Worm (Caenorhabditis elegans): ENCODE results near the gene drd-50.
"Not testable (repeated sequence)": the region's sequence is repeated elsewhere in the genome, so short reads cannot be mapped to it uniquely, and the experiment has no call there.

Gene drd-50

ce11 chrIV:4123083-4123482, 5.6 kb downstream of the drd-50 start, which contains the start of gene mul-1:
mul-1 (minus strand) TSS chrIV:4123166.
- TF ChIP-seq T23F11.4 (GFP tag; optimal IDR thresholded peaks at IDR 0.05): no peak
- TF ChIP-seq fkh-6 (tag; optimal IDR thresholded peaks at IDR 0.05): no peak
- no peak for TF ChIP-seq lin-11 (tag; optimal IDR thresholded peaks at IDR 0.05)
- no peak for TF ChIP-seq fax-1 (tag; optimal IDR thresholded peaks at IDR 0.05)
- no peak for TF ChIP-seq ceh-45 (GFP tag; IDR thresholded peaks at IDR 0.05)

- not testable (repeated sequence) for TF ChIP-seq unc-42 (tag; optimal IDR thresholded peaks at IDR 0.05); unc-3 (GFP tag; conservative IDR thresholded peaks at IDR 0.05); unc-3 (tag; optimal IDR thresholded peaks at IDR 0.05); ceh-6 (GFP tag; optimal IDR thresholded peaks at IDR 0.05)
Measured at ce11 chrIV:4125657-4126056, 8.1 kb downstream of the drd-50 start, which contains the start of gene F49F1.7. F49F1.7 (minus strand) TSS chrIV:4125757.

DNA sequence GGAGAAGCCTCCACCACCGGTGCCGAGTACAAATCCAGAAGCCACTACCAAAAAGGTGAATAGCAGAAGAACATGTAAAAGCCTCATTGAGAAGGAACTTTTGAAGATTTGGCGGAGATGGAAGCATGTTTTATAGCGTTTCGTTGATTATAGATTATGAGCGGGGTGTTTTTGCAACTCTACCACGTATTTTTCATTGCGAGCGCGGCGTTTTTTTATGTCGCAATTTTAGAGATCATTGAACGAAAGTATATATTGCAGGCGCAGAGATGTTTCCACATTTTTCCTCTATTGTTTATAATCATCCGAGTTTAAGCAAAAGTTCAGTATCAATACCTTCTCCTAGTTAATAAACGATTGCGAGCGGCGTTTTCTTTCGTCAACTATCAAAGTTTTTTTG, 18.2 kb downstream of the drd-50 start, which contains the start of gene F49F1.17:
Gene F49F1.17, minus strand, starts transcription at position 101 of the 400 bp plus-strand sequence.
- TF ChIP-seq zip-5 (tag; optimal IDR thresholded peaks at IDR 0.05): no peak
- TF ChIP-seq Y22D7AL.16 (tag; optimal IDR thresholded peaks at IDR 0.05): no peak
- no peak for TF ChIP-seq fkh-6 (tag; optimal IDR thresholded peaks at IDR 0.05)
- TF ChIP-seq ceh-45 (GFP tag; IDR thresholded peaks at IDR 0.05): no peak
- no peak for TF ChIP-seq fax-1 (tag; optimal IDR thresholded peaks at IDR 0.05)
- TF ChIP-seq ceh-31 (tag; optimal IDR thresholded peaks at IDR 0.05): no peak
- TF ChIP-seq hlh-6 (tag; optimal IDR thresholded peaks at IDR 0.05): no peak
- TF ChIP-seq che-1 (tag; optimal IDR thresholded peaks at IDR 0.05): no peak
- TF ChIP-seq unc-3 (GFP tag; conservative IDR thresholded peaks at IDR 0.05): no peak
- no peak for TF ChIP-seq unc-3 (tag; optimal IDR thresholded peaks at IDR 0.05)
- no peak for TF ChIP-seq ceh-19 (GFP tag; optimal IDR thresholded peaks at IDR 0.05)
- TF ChIP-seq ttx-3 (tag; optimal IDR thresholded peaks at IDR 0.05): no peak
- TF ChIP-seq pat-9 (tag; optimal IDR thresholded peaks at IDR 0.05): no peak
- TF ChIP-seq unc-86 (tag; optimal IDR thresholded peaks at IDR 0.05): no peak
- no peak for TF ChIP-seq ceh-34 (tag; optimal IDR thresholded peaks at IDR 0.05)
- no peak for TF ChIP-seq pag-3 (tag; optimal IDR thresholded peaks at IDR 0.05; ENCODE audit: borderline replicate concordance)
- no peak for TF ChIP-seq madf-2 (tag; optimal IDR thresholded peaks at IDR 0.05)
- TF ChIP-seq syd-9 (tag; optimal IDR thresholded peaks at IDR 0.05): no peak
- no peak for TF ChIP-seq sox-2 (GFP tag; IDR thresholded peaks at IDR 0.05)
- no peak for TF ChIP-seq sdc-2 (tag; optimal IDR thresholded peaks at IDR 0.05)
- TF ChIP-seq elt-4 (tag; optimal IDR thresholded peaks at IDR 0.05): no peak

DNA sequence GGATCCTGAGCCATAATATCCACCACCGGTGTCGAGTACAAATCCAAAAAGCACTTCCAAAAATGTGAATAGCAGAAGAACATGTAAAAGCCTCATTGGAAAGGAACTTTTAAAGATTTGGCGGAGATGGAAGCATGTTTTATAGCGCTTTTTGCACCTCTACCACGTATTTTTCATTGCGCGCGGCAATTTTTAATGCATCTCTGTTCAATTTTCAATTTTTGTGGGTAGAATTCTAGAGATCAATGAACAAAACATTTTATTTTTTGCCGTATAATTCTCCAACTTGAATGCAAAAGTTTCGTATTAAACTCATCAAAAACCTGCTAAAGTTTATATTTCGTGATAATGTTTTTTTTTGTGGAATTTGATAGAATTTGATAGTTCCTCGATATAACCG, 19.9 kb downstream of the drd-50 start, which contains the start of gene F49F1.9:
Gene F49F1.9, minus strand, starts transcription at position 101 of the 400 bp plus-strand sequence.
- TF ChIP-seq C08G9.2 (tag; optimal IDR thresholded peaks at IDR 0.05) (no peak), elt-2 (tag; optimal IDR thresholded peaks at IDR 0.05) (no peak), syd-9 (tag; optimal IDR thresholded peaks at IDR 0.05) (no peak), pag-3 (tag; optimal IDR thresholded peaks at IDR 0.05; ENCODE audit: borderline replicate concordance) (no peak), unc-42 (tag; optimal IDR thresholded peaks at IDR 0.05) (no peak), fkh-10 (GFP tag; optimal IDR thresholded peaks at IDR 0.05) (no peak), tbx-7 (tag; optimal IDR thresholded peaks at IDR 0.05) (no peak), ceh-45 (GFP tag; IDR thresholded peaks at IDR 0.05) (no peak), nhr-11 (tag; optimal IDR thresholded peaks at IDR 0.05) (no peak), ceh-19 (GFP tag; optimal IDR thresholded peaks at IDR 0.05) (no peak), ceh-48 (tag; optimal IDR thresholded peaks at IDR 0.05) (no peak), ceh-22 (tag; optimal IDR thresholded peaks at IDR 0.05) (no peak), ref-2 (tag; optimal IDR thresholded peaks at IDR 0.05) (no peak), madf-2 (tag; optimal IDR thresholded peaks at IDR 0.05) (no peak)

DNA sequence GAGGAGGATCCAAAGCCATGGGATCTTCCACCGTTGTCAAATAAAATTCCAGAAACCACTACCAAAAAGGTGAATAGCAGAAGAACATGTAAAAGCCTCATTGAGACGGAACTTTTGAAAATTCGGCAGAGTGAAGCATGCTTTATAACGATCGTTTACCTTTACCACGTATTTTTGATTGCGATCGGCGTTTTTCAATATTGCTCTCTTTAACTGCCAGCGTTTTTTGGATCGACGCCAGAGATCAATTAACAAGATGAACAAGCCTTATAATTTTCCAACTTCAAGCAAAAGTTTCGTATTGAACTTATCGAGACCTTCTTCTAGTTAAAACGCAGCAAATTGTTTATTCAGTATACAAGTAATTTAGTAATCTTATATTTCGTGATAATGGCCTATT, 21.5 kb downstream of the drd-50 start, which contains the start of gene F49F1.10:
Gene F49F1.10, minus strand, starts transcription at position 101 of the 400 bp plus-strand sequence.
- no peak for TF ChIP-seq ceh-30 (tag; optimal IDR thresholded peaks at IDR 0.05)
- no peak for TF ChIP-seq ceh-9 (tag; optimal IDR thresholded peaks at IDR 0.05)
- TF ChIP-seq ceh-24 (tag; optimal IDR thresholded peaks at IDR 0.05): no peak

Measured in whole organism, late embryonic.